Worm (Caenorhabditis elegans): Measurements from ENCODE around the gene F55B11.5.

ce11 chrIV:14387766-14388553 lies 39.5 kb upstream of the F55B11.5 start:
- TF ChIP-seq flh-1 (GFP tag; optimal IDR thresholded peaks at IDR 0.05) (no peak), ztf-11 (tag; optimal IDR thresholded peaks at IDR 0.05) (no peak), lin-32 (GFP tag; optimal IDR thresholded peaks at IDR 0.05) (no peak), snpc-4 (tag; optimal IDR thresholded peaks at IDR 0.05) (no peak), pha-4 (tag; optimal IDR thresholded peaks at IDR 0.05) (no peak), tbx-8 (GFP tag; optimal IDR thresholded peaks at IDR 0.05) (no peak)
